Worm (Caenorhabditis elegans): Measurements from ENCODE around the gene gldi-4.
A peak's percentile ranks its signal among the peaks of the same experiment; 100 is the strongest.

The gldi-4 gene

ce11 chrIV:7049672-7050206 lies 32.3 kb downstream of the gldi-4 start, which contains the start of gene nhr-105 (continued):
- no peak for TF ChIP-seq ces-1 (GFP tag; optimal IDR thresholded peaks at IDR 0.05)
- no peak for TF ChIP-seq ceh-63 (GFP tag; optimal IDR thresholded peaks at IDR 0.05)
- TF ChIP-seq lin-14 (GFP tag; optimal IDR thresholded peaks at IDR 0.05) = peak; percentile 79
- no peak for TF ChIP-seq tlp-1 (tag; optimal IDR thresholded peaks at IDR 0.05)
- TF ChIP-seq pag-3 (tag; optimal IDR thresholded peaks at IDR 0.05; ENCODE audit: borderline replicate concordance, insufficient read depth) = no peak
- TF ChIP-seq snpc-4 (tag; optimal IDR thresholded peaks at IDR 0.05) = no peak
- peak; percentile 45 for TF ChIP-seq ztf-4 (tag; optimal IDR thresholded peaks at IDR 0.05)
- no peak for TF ChIP-seq ceh-90 (tag; optimal IDR thresholded peaks at IDR 0.05)
- TF ChIP-seq rnt-1 (tag; optimal IDR thresholded peaks at IDR 0.05) = no peak
- no peak for TF ChIP-seq alr-1 (tag; optimal IDR thresholded peaks at IDR 0.05; ENCODE audit: borderline replicate concordance)
- TF ChIP-seq ceh-82 (tag; optimal IDR thresholded peaks at IDR 0.05) = peak in 1 of 3 experiments; percentile 11
- no peak for TF ChIP-seq nhr-28 (tag; optimal IDR thresholded peaks at IDR 0.05)
- peak; percentile 8 to 41 for TF ChIP-seq efl-1 (optimal IDR thresholded peaks at IDR 0.05)
- no peak for TF ChIP-seq efl-1 (GFP tag; optimal IDR thresholded peaks at IDR 0.05 in 1 of 2)
- TF ChIP-seq zip-4 (GFP tag; optimal IDR thresholded peaks at IDR 0.05) = no peak
- TF ChIP-seq C16A3.4 (tag; optimal IDR thresholded peaks at IDR 0.05) = no peak
- TF ChIP-seq sptf-1 (tag; optimal IDR thresholded peaks at IDR 0.05) = no peak
- no peak for TF ChIP-seq unc-62 (GFP tag; optimal IDR thresholded peaks at IDR 0.05)
- no peak for TF ChIP-seq pqm-1 (tag; optimal IDR thresholded peaks at IDR 0.05)
- peak; percentile 39 for TF ChIP-seq lin-13 (GFP tag; optimal IDR thresholded peaks at IDR 0.05)
- no peak for TF ChIP-seq Y116A8C.19 (tag; optimal IDR thresholded peaks at IDR 0.05; ENCODE audit: borderline replicate concordance)
- TF ChIP-seq lin-39 (tag; optimal IDR thresholded peaks at IDR 0.05) = no peak
- no peak for TF ChIP-seq ztf-11 (tag; optimal IDR thresholded peaks at IDR 0.05)
- no peak for TF ChIP-seq C34B4.2 (tag; optimal IDR thresholded peaks at IDR 0.05)
- TF ChIP-seq nhr-19 (GFP tag; conservative IDR thresholded peaks at IDR 0.05) = peak; percentile 86
- TF ChIP-seq snu-23 (GFP tag; optimal IDR thresholded peaks at IDR 0.05) = peak; percentile 79
- peak; percentile 82 for TF ChIP-seq dsc-1 (tag; optimal IDR thresholded peaks at IDR 0.05)
- peak; percentile 28 for TF ChIP-seq jun-1 (tag; optimal IDR thresholded peaks at IDR 0.05)
- TF ChIP-seq ceh-8 (GFP tag; optimal IDR thresholded peaks at IDR 0.05) = no peak
- peak; percentile 74 for TF ChIP-seq pax-3 (tag; optimal IDR thresholded peaks at IDR 0.05)
- peak; percentile 83 for TF ChIP-seq fkh-8 (tag; optimal IDR thresholded peaks at IDR 0.05)

ce11 chrIV:7051515-7051914 lies 34.1 kb downstream of the gldi-4 start:
- TF ChIP-seq nhr-85 (tag) (peak; percentile 4), ets-5 (GFP tag; IDR thresholded peaks at IDR 0.05) (no peak), grh-1 (GFP tag; IDR thresholded peaks at IDR 0.05) (0 out of 2 replicates have a peak, but pooled peaks have one; percentile 4), C16A3.4 (tag; optimal IDR thresholded peaks at IDR 0.05) (no peak), Y116A8C.19 (tag; optimal IDR thresholded peaks at IDR 0.05; ENCODE audit: borderline replicate concordance) (no peak), nhr-76 (tag; optimal IDR thresholded peaks at IDR 0.05) (no peak)

ce11 chrIV:7052135-7052534 lies 34.7 kb downstream of the gldi-4 start:
- TF ChIP-seq nhr-90 (tag; optimal IDR thresholded peaks at IDR 0.05; ENCODE audit: poor library complexity) = no peak

- TF ChIP-seq nhr-76 (tag; optimal IDR thresholded peaks at IDR 0.05) = no peak
- TF ChIP-seq nhr-20 (tag; optimal IDR thresholded peaks at IDR 0.05) = no peak
- TF ChIP-seq unc-98 (GFP tag; IDR thresholded peaks at IDR 0.05) = no peak
- TF ChIP-seq snu-23 (GFP tag; optimal IDR thresholded peaks at IDR 0.05) = no peak
- no peak for TF ChIP-seq isw-1 (GFP tag; IDR thresholded peaks at IDR 0.05)
- TF ChIP-seq mdl-1 (tag; optimal IDR thresholded peaks at IDR 0.05) = no peak
- no peak for TF ChIP-seq pax-3 (tag; optimal IDR thresholded peaks at IDR 0.05)
- TF ChIP-seq aly-2 (tag; optimal IDR thresholded peaks at IDR 0.05) = no peak
- no peak for TF ChIP-seq ztf-4 (tag; optimal IDR thresholded peaks at IDR 0.05)
- TF ChIP-seq pqm-1 (tag; optimal IDR thresholded peaks at IDR 0.05) = no peak
- TF ChIP-seq lsy-2 (tag; optimal IDR thresholded peaks at IDR 0.05) = no peak
- TF ChIP-seq nhr-19 (GFP tag; conservative IDR thresholded peaks at IDR 0.05) = no peak
Measured at ce11 chrIV:7057677-7058076, 40.3 kb downstream of the gldi-4 start, which contains the start of gene srx-50. srx-50 (plus strand) TSS chrIV:7057977.
